Fruit fly (Drosophila melanogaster) whole organism, embryonic: ENCODE results near the gene CG15534.
A peak's percentile ranks its signal among the peaks of the same experiment; 100 is the strongest.

Experiments used
- Blimp-1 ChIP-seq: fragments of 200-800 bp; sonication (Bioruptor generic); optimal IDR thresholded peaks from 3 replicates; lab custom pipeline; 2018; ENCODE audit warnings: missing biosample characterization, missing genetic modification characterization, mild to moderate bottlenecking, moderate library complexity, missing genetic modification reagents
- C15 ChIP-seq: fragments of 200-800 bp; sonication (Bioruptor generic); IDR thresholded peaks from 3 replicates; pipeline ENCODE4 v1.3.6; 2022; ENCODE audit warnings: missing biosample characterization, missing genetic modification characterization
- CG10431 ChIP-seq: fragments of 200-800 bp; sonication (Bioruptor generic); optimal IDR thresholded peaks from 3 replicates; lab custom pipeline; 2018; ENCODE audit warnings: missing biosample characterization, mild to moderate bottlenecking, missing genetic modification characterization
- CG11560 ChIP-seq: fragments of 200-800 bp; sonication (Bioruptor generic); IDR thresholded peaks from 3 replicates; pipeline ENCODE4 v1.3.6; 2022; ENCODE audit warnings: missing biosample characterization, missing genetic modification characterization
- CG12155 ChIP-seq: fragments of 200-800 bp; sonication (Bioruptor generic); optimal IDR thresholded peaks from 3 replicates; lab custom pipeline; 2016; ENCODE audit warnings: missing biosample characterization, missing genetic modification characterization
- CG15269 ChIP-seq: fragments of 200-800 bp; sonication (Bioruptor generic); optimal IDR thresholded peaks from 2 replicates; lab custom pipeline; 2018; ENCODE audit warnings: missing biosample characterization, mild to moderate bottlenecking, missing genetic modification characterization, moderate library complexity
- CG1529 ChIP-seq: fragments of 200-800 bp; sonication (Bioruptor generic); optimal IDR thresholded peaks from 3 replicates; lab custom pipeline; 2018; ENCODE audit warnings: missing biosample characterization, missing genetic modification characterization
- CG15696 ChIP-seq: fragments of 200-800 bp; sonication (Bioruptor generic); optimal IDR thresholded peaks from 2 replicates; lab custom pipeline; 2019; ENCODE audit warnings: missing biosample characterization, mild to moderate bottlenecking, missing genetic modification characterization, moderate library complexity
- CG17829 ChIP-seq: fragments of 200-800 bp; optimal IDR thresholded peaks from 2 replicates; lab custom pipeline; 2019; ENCODE audit warnings: missing biosample characterization, mild to moderate bottlenecking, missing genetic modification characterization, moderate library complexity
- CG2120 ChIP-seq: fragments of 200-800 bp; sonication (Bioruptor generic); optimal IDR thresholded peaks from 3 replicates; lab custom pipeline; 2016; ENCODE audit warnings: missing biosample characterization, missing genetic modification characterization
- CG31388 ChIP-seq: fragments of 200-800 bp; sonication (Bioruptor generic); optimal IDR thresholded peaks from 2 replicates; lab custom pipeline; 2016; ENCODE audit warnings: missing biosample characterization, missing genetic modification characterization
- CG31441 ChIP-seq: fragments of 200-800 bp; sonication (Bioruptor generic); IDR thresholded peaks from 2 replicates; pipeline ENCODE4 v1.3.6; 2022; ENCODE audit warnings: missing biosample characterization, missing genetic modification characterization
- CG33213 ChIP-seq: fragments of 200-800 bp; sonication (Bioruptor generic); optimal IDR thresholded peaks from 3 replicates; lab custom pipeline; 2016; ENCODE audit warnings: missing biosample characterization, missing genetic modification characterization
- CG34224 ChIP-seq: fragments of 200-800 bp; sonication (Bioruptor generic); IDR thresholded peaks from 3 replicates; pipeline ENCODE4 v1.3.6; 2022; ENCODE audit warnings: missing biosample characterization, missing genetic modification characterization; ENCODE audit not compliant: partially characterized antibody
- CG34422 ChIP-seq: fragments of 200-800 bp; sonication (Bioruptor generic); IDR thresholded peaks from 3 replicates; pipeline ENCODE4 v1.3.6; 2022; ENCODE audit warnings: missing biosample characterization, missing genetic modification characterization
- CG3838 ChIP-seq: fragments of 200-800 bp; sonication (Bioruptor generic); optimal IDR thresholded peaks from 3 replicates; lab custom pipeline; 2016; ENCODE audit warnings: missing biosample characterization, missing genetic modification characterization
- CG4328 ChIP-seq: fragments of 200-800 bp; sonication (Bioruptor generic); optimal IDR thresholded peaks from 3 replicates; lab custom pipeline; 2017; ENCODE audit warnings: missing biosample characterization, missing genetic modification reagents, missing genetic modification characterization
- CG4730 ChIP-seq: fragments of 200-800 bp; sonication (Bioruptor generic); IDR thresholded peaks from 2 replicates; pipeline ENCODE4 v1.3.6; 2022; ENCODE audit warnings: missing biosample characterization, missing genetic modification characterization
- CG7357 ChIP-seq: fragments of 200-800 bp; sonication (Bioruptor generic); IDR thresholded peaks from 3 replicates; pipeline ENCODE4 v1.3.6; 2022; ENCODE audit warnings: missing biosample characterization, missing genetic modification characterization
- CG7556 ChIP-seq: fragments of 200-800 bp; sonication (Bioruptor generic); optimal IDR thresholded peaks from 2 replicates; lab custom pipeline; 2017; ENCODE audit warnings: missing biosample characterization, mild to moderate bottlenecking, missing genetic modification characterization
- CG7987 ChIP-seq: fragments of 200-800 bp; sonication (Bioruptor generic); optimal IDR thresholded peaks from 2 replicates; lab custom pipeline; 2018; ENCODE audit warnings: missing biosample characterization, mild to moderate bottlenecking, missing genetic modification characterization, moderate library complexity
- CG8290 ChIP-seq, 3 experiments: fragments of 200-800 bp; sonication (Bioruptor generic); optimal IDR thresholded peaks; 2 replicates each; lab custom pipeline; 2016 to 2019; ENCODE audit warnings: missing biosample characterization in 3 of 3, missing genetic modification characterization in 3 of 3, mild to moderate bottlenecking in 2 of 3, moderate library complexity in 1 of 3
- CG9215 ChIP-seq: fragments of 200-800 bp; sonication (Bioruptor generic); IDR thresholded peaks from 2 replicates; pipeline ENCODE4 v1.3.6; 2022; ENCODE audit warnings: missing biosample characterization, missing genetic modification characterization
- CG9797 ChIP-seq: fragments of 200-800 bp; sonication (Bioruptor generic); optimal IDR thresholded peaks from 3 replicates; lab custom pipeline; 2018; ENCODE audit warnings: missing biosample characterization, mild to moderate bottlenecking, missing genetic modification characterization
- CHES-1-like ChIP-seq: fragments of 200-800 bp; sonication (Bioruptor generic); optimal IDR thresholded peaks from 2 replicates; lab custom pipeline; 2016; ENCODE audit warnings: missing biosample characterization, missing genetic modification characterization
- CoRest ChIP-seq: fragments of 200-800 bp; sonication (Bioruptor generic); optimal IDR thresholded peaks from 3 replicates; lab custom pipeline; 2018; ENCODE audit warnings: missing biosample characterization, mild to moderate bottlenecking, missing genetic modification characterization, moderate library complexity
- Dll ChIP-seq: fragments of 200-800 bp; sonication (Bioruptor generic); IDR thresholded peaks from 4 replicates; pipeline ENCODE4 v1.3.6; 2022; ENCODE audit warnings: missing biosample characterization, missing genetic modification characterization; ENCODE audit not compliant: partially characterized antibody
- Hr39 ChIP-seq: fragments of >200 bp; optimal IDR thresholded peaks from 2 replicates; lab custom pipeline; 2017
- Hr78 ChIP-seq, 2 experiments: fragments of 200-800 bp in 1 of 2; fragments of >200 bp in 1 of 2; sonication (Bioruptor generic) in 1 of 2; optimal IDR thresholded peaks; 2 replicates each; lab custom pipeline; 2017 to 2019; ENCODE audit warnings: missing biosample characterization in 2 of 2, missing genetic modification characterization in 2 of 2, mild to moderate bottlenecking in 1 of 2, moderate library complexity in 1 of 2
- NC2β ChIP-seq: fragments of 200-800 bp; sonication (Bioruptor generic); optimal IDR thresholded peaks from 2 replicates; lab custom pipeline; 2016; ENCODE audit warnings: missing biosample characterization, missing genetic modification characterization
- NFAT ChIP-seq: fragments of 200-800 bp; sonication (Bioruptor generic); IDR thresholded peaks from 2 replicates; pipeline ENCODE4 v1.3.6; 2022; ENCODE audit warnings: missing biosample characterization, missing genetic modification characterization
- NK7.1 ChIP-seq: fragments of 200-800 bp; sonication (Bioruptor generic); optimal IDR thresholded peaks from 3 replicates; lab custom pipeline; 2016; ENCODE audit warnings: missing biosample characterization, missing genetic modification characterization
- Neu2 ChIP-seq: fragments of 200-800 bp; sonication (Bioruptor generic); optimal IDR thresholded peaks from 3 replicates; lab custom pipeline; 2016; ENCODE audit warnings: missing biosample characterization, missing genetic modification characterization, borderline replicate concordance
- Oaz ChIP-seq: fragments of 200-800 bp; sonication (Bioruptor generic); IDR thresholded peaks from 2 replicates; pipeline ENCODE4 v1.3.6; 2022; ENCODE audit warnings: missing biosample characterization, missing genetic modification characterization
- Sox100B ChIP-seq: fragments of 200-800 bp; sonication (Bioruptor generic); optimal IDR thresholded peaks from 3 replicates; lab custom pipeline; 2018; ENCODE audit warnings: missing biosample characterization, mild to moderate bottlenecking, missing genetic modification characterization
- Xbp1 ChIP-seq: fragments of 200-800 bp; sonication (Bioruptor generic); optimal IDR thresholded peaks from 3 replicates; lab custom pipeline; 2016; ENCODE audit warnings: missing biosample characterization, mild to moderate bottlenecking, missing genetic modification characterization
- amos ChIP-seq: fragments of 200-800 bp; sonication (Bioruptor generic); IDR thresholded peaks from 2 replicates; pipeline ENCODE4 v1.3.6; 2022; ENCODE audit warnings: missing biosample characterization, missing genetic modification characterization; ENCODE audit not compliant: partially characterized antibody
- ap ChIP-seq: fragments of 200-800 bp; sonication (Bioruptor generic); IDR thresholded peaks from 2 replicates; pipeline ENCODE4 v1.3.6; 2022; ENCODE audit warnings: missing biosample characterization, missing genetic modification characterization
- br ChIP-seq: fragments of >200 bp; optimal IDR thresholded peaks from 2 replicates; lab custom pipeline; 2017
- esg ChIP-seq: fragments of 200-800 bp; sonication (Bioruptor generic); conservative IDR thresholded peaks from 2 replicates; pipeline ENCODE4 v1.3.6; 2022; ENCODE audit warnings: missing biosample characterization, missing genetic modification characterization
- exex ChIP-seq: fragments of 200-800 bp; sonication (Bioruptor generic); optimal IDR thresholded peaks from 4 replicates; lab custom pipeline; 2018; ENCODE audit warnings: missing biosample characterization, mild to moderate bottlenecking, missing genetic modification characterization, moderate library complexity
- gcm ChIP-seq: fragments of 200-800 bp; sonication (Bioruptor generic); optimal IDR thresholded peaks from 2 replicates; lab custom pipeline; 2019; ENCODE audit warnings: missing biosample characterization, mild to moderate bottlenecking, missing genetic modification characterization, moderate library complexity
- ham ChIP-seq: fragments of 200-800 bp; sonication (Bioruptor generic); IDR thresholded peaks from 2 replicates; pipeline ENCODE4 v1.3.6; 2022; ENCODE audit warnings: missing biosample characterization, missing genetic modification characterization
- hbn ChIP-seq: fragments of 200-800 bp; sonication (Bioruptor generic); IDR thresholded peaks from 2 replicates; pipeline ENCODE4 v1.3.6; 2022; ENCODE audit warnings: missing biosample characterization, missing genetic modification characterization; ENCODE audit not compliant: partially characterized antibody
- insv ChIP-seq, 2 experiments: fragments of 200-800 bp; sonication (Bioruptor generic); optimal IDR thresholded peaks; 3 replicates each; lab custom pipeline; 2016 to 2018; ENCODE audit warnings: missing biosample characterization in 2 of 2, missing genetic modification characterization in 2 of 2
- kni ChIP-seq: fragments of 200-800 bp; sonication (Bioruptor generic); optimal IDR thresholded peaks from 3 replicates; lab custom pipeline; 2017; ENCODE audit warnings: mild to moderate bottlenecking, missing biosample characterization, missing genetic modification reagents, missing genetic modification characterization
- nerfin-2 ChIP-seq: fragments of 200-800 bp; sonication (Bioruptor generic); IDR thresholded peaks from 2 replicates; pipeline ENCODE4 v1.3.6; 2022; ENCODE audit warnings: missing biosample characterization, missing genetic modification characterization; ENCODE audit not compliant: partially characterized antibody
- row ChIP-seq: fragments of 200-800 bp; sonication (Bioruptor generic); IDR thresholded peaks from 3 replicates; pipeline ENCODE4 v1.3.6; 2022; ENCODE audit warnings: missing biosample characterization, missing genetic modification characterization
- sug ChIP-seq: fragments of 200-800 bp; optimal IDR thresholded peaks from 2 replicates; lab custom pipeline; 2019; ENCODE audit warnings: missing biosample characterization, mild to moderate bottlenecking, missing genetic modification characterization, moderate library complexity
- zen ChIP-seq: fragments of 200-800 bp; sonication (Bioruptor generic); optimal IDR thresholded peaks from 3 replicates; lab custom pipeline; 2018; ENCODE audit warnings: missing biosample characterization, mild to moderate bottlenecking, missing genetic modification characterization, moderate library complexity

The CG15534 gene

DNA sequence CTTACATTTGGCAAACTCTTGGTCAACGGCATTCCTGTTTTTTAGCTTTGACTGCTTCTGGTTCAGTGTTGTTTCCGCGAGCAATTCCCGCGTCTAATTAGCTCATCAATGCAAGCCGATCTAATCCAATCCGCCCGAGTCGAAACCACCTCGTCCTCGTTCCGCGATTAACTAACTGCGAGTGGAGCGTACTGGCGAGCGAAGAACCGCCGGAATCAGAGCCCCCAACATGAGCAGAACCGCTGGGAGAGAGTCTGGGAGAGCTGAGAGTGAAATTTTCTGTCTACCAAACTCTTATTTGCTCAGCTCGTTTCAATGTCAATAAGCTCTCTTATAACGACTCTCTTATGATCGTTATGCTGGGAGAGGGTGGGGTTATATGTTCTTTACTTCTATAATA, 18.4 kb downstream of the CG15534 start (continued):
- TF ChIP-seq CG4328 (peak; percentile 82), CG15696 (peak; percentile 45), kni (GFP tag; lab: Kevin White, UChicago) (peak; percentile 59), Neu2 (no peak), Blimp-1 (GFP tag; lab: Kevin White, UChicago) (peak; percentile 72), CG31388 (GFP tag; lab: Kevin White, UChicago) (peak; percentile 65), Hr78 (GFP tag; optimal IDR thresholded peaks at IDR 0.05; lab: Kevin White, UChicago) (no peak), Xbp1 (peak; percentile 25), NC2β (GFP tag; lab: Kevin White, UChicago) (peak; percentile 84), ap (GFP tag; lab: Robert Waterston, UW) (no peak), insv (GFP tag; optimal IDR thresholded peaks at IDR 0.05; lab: Kevin White, UChicago) (no peak), CG33213 (GFP tag; lab: Kevin White, UChicago) (peak; percentile 90), esg (GFP tag; lab: Robert Waterston, UW) (no peak), CG12155 (peak; percentile 41), CG10431 (peak; percentile 70), CG7987 (GFP tag; lab: Kevin White, UChicago) (peak; percentile 88), NFAT (GFP tag; lab: Robert Waterston, UW) (peak; percentile 79; the same call in 1 of the 2 replicates), CG9215 (no peak), CG34224 (GFP tag; lab: Robert Waterston, UW) (peak; percentile 52; the same call in 1 of the 3 replicates), row (GFP tag; lab: Robert Waterston, UW) (peak; percentile 25; the same call in 1 of the 3 replicates), CG4730 (GFP tag; lab: Robert Waterston, UW) (no peak; the same call in 1 of the 2 replicates), CG8290 (GFP tag; optimal IDR thresholded peaks at IDR 0.05; lab: Kevin White, UChicago) (peak; percentile 77), CG8290 (tag; optimal IDR thresholded peaks at IDR 0.05; lab: Kevin White, UChicago) (peak; percentile 50 to 79), CG17829 (tag; lab: Kevin White, UChicago) (no peak), Hr39 (no peak), CG15269 (peak; percentile 14), exex (tag; lab: Kevin White, UChicago) (peak; percentile 57), CG7357 (GFP tag; lab: Robert Waterston, UW) (peak; percentile 47; the same call in 1 of the 3 replicates), CoRest (tag; lab: Kevin White, UChicago) (no peak), CG31441 (GFP tag; lab: Robert Waterston, UW) (no peak; the same call in none of the 2 replicates), gcm (GFP tag; lab: Kevin White, UChicago) (peak; percentile 55), nerfin-2 (GFP tag; lab: Robert Waterston, UW) (no peak), hbn (peak; percentile 41; the same call in 1 of the 2 replicates), CG11560 (tag; lab: Robert Waterston, UW) (no peak), sug (tag; lab: Kevin White, UChicago) (no peak), CG3838 (GFP tag; lab: Kevin White, UChicago) (peak; percentile 80), CG1529 (GFP tag; lab: Kevin White, UChicago) (peak; percentile 69), CG7556 (peak; percentile 57), CHES-1-like (GFP tag; lab: Kevin White, UChicago) (peak; percentile 80), C15 (GFP tag; lab: Robert Waterston, UW) (peak; percentile 85; the same call in 1 of the 3 replicates), CG9797 (no peak), Dll (0 out of 4 replicates have a peak, but pooled peaks have one; percentile 31), NK7.1 (GFP tag; lab: Kevin White, UChicago) (no peak), Oaz (GFP tag; lab: Robert Waterston, UW) (no peak), Sox100B (GFP tag; lab: Kevin White, UChicago) (peak; percentile 67), zen (no peak), CG34422 (GFP tag; lab: Robert Waterston, UW) (peak; percentile 68; the same call in 1 of the 3 replicates), br (lab: Kevin White, UChicago) (no peak), amos (GFP tag; lab: Robert Waterston, UW) (no peak; the same call in 1 of the 2 replicates), ham (peak; percentile 70; the same call in 1 of the 2 replicates), CG2120 (GFP tag; lab: Kevin White, UChicago) (peak; percentile 75)
